Worm (Caenorhabditis elegans) whole organism, L4/young adult: ENCODE measurements around the gene Y108G3AL.2.

Source experiments
- W03F9.2 ChIP-seq: fragments of 150-350 bp; optimal IDR thresholded peaks from 2 replicates; lab custom pipeline; 2014; ENCODE audit warnings: missing biosample characterization, missing genetic modification characterization
- dao-5 ChIP-seq: sonication (generic microtip); optimal IDR thresholded peaks from 2 replicates; lab custom pipeline; 2016; ENCODE audit warnings: missing genotype, missing genetic modification characterization, moderate library complexity, missing compliant biosample characterization

- no peak for TF ChIP-seq W03F9.2
- no peak for TF ChIP-seq dao-5 (tag; lab: Kevin White, UChicago)
These were observed 37.2 kb downstream of the Y108G3AL.2 start, which contains the start of gene lec-12 for ce11 chrV:203855-204432.
